Worm (Caenorhabditis elegans): ENCODE data around the gene C50F4.4.
A peak's percentile ranks its signal among the peaks of the same experiment; 100 is the strongest.

Gene C50F4.4

DNA sequence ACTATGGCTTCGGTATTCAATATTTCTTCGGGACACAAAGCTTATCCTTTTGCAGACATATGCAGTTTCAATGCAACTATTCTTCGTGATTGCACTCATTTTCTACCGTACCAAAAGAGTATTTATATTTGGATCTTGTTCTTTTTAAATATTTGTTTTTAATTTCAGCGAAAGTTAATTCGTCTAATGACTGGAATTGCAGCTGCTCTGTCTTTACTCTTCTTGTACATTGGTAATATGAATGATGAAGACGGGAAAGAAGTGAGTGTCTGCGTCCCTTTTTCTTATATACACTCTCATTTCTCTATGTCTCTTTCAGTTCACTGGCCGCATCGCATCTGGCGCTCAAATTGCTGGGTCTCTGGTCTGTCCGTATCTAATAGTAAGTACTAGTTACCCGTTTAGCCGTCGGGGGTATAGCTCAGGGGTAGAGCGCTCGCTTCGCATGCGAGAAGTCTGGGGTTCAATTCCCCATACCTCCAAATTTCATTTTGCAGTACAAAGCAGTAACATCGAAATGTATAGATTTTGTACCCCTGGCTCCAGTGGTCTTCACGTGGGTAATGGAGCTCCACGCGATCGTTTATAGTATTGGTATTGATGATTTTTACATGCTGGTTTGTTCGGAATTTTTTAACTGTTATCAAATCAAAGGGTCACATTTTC lies 33.3 kb upstream of the C50F4.4 start (continued):
- no peak for TF ChIP-seq alr-1 (tag; optimal IDR thresholded peaks at IDR 0.05; ENCODE audit: borderline replicate concordance)
- TF ChIP-seq fkh-4 (tag; optimal IDR thresholded peaks at IDR 0.05; ENCODE audit: borderline replicate concordance) = no peak
- TF ChIP-seq mep-1 (tag; optimal IDR thresholded peaks at IDR 0.05) = peak; percentile 75
- TF ChIP-seq jun-1 (tag; optimal IDR thresholded peaks at IDR 0.05) = peak; percentile 10
- TF ChIP-seq aly-2 (tag; optimal IDR thresholded peaks at IDR 0.05) = peak; percentile 19
- TF ChIP-seq zip-4 (GFP tag; optimal IDR thresholded peaks at IDR 0.05) = no peak
- peak; percentile 49 for TF ChIP-seq C16A3.4 (tag; optimal IDR thresholded peaks at IDR 0.05)
- TF ChIP-seq hlh-4 (tag; optimal IDR thresholded peaks at IDR 0.05) = no peak
- peak in 2 of 3 experiments; percentile 38 to 71 for TF ChIP-seq ceh-82 (tag; optimal IDR thresholded peaks at IDR 0.05)
- no peak for TF ChIP-seq C34B4.2 (tag; optimal IDR thresholded peaks at IDR 0.05)
- TF ChIP-seq ceh-63 (GFP tag; optimal IDR thresholded peaks at IDR 0.05) = no peak
- no peak for TF ChIP-seq nhr-237 (tag; optimal IDR thresholded peaks at IDR 0.05)
- no peak for TF ChIP-seq nhr-84 (tag; optimal IDR thresholded peaks at IDR 0.05)
- TF ChIP-seq lin-14 (GFP tag; optimal IDR thresholded peaks at IDR 0.05) = peak; percentile 81
- peak; percentile 25 for TF ChIP-seq ztf-4 (tag; optimal IDR thresholded peaks at IDR 0.05)
- TF ChIP-seq Y116A8C.19 (tag; optimal IDR thresholded peaks at IDR 0.05; ENCODE audit: borderline replicate concordance) = no peak
- TF ChIP-seq ztf-11 (tag; optimal IDR thresholded peaks at IDR 0.05) = peak in 1 of 2 experiments; percentile 15
- TF ChIP-seq hpl-2 (GFP tag; optimal IDR thresholded peaks at IDR 0.05) = no peak
- TF ChIP-seq unc-62 (GFP tag; optimal IDR thresholded peaks at IDR 0.05) = no peak
- TF ChIP-seq nhr-90 (tag; optimal IDR thresholded peaks at IDR 0.05; ENCODE audit: poor library complexity) = peak; percentile 83
- TF ChIP-seq blmp-1 (tag; optimal IDR thresholded peaks at IDR 0.05) = peak; percentile 1
- TF ChIP-seq xbp-1 (tag; optimal IDR thresholded peaks at IDR 0.05) = peak; percentile 69
- TF ChIP-seq swsn-7 (tag; optimal IDR thresholded peaks at IDR 0.05) = peak; percentile 77
- peak; percentile 33 for TF ChIP-seq sox-4 (tag; optimal IDR thresholded peaks at IDR 0.05)
- TF ChIP-seq aha-1 (tag; optimal IDR thresholded peaks at IDR 0.05) = no peak
- peak; percentile 77 for TF ChIP-seq rnt-1 (tag; optimal IDR thresholded peaks at IDR 0.05)
- TF ChIP-seq skn-1 (tag; optimal IDR thresholded peaks at IDR 0.05) = peak; percentile 48
- TF ChIP-seq snu-23 (GFP tag; optimal IDR thresholded peaks at IDR 0.05) = peak; percentile 89
- peak; percentile 18 for TF ChIP-seq lin-39 (tag; optimal IDR thresholded peaks at IDR 0.05)
- TF ChIP-seq lin-35 (GFP tag; optimal IDR thresholded peaks at IDR 0.05) = peak; percentile 61
- no peak for TF ChIP-seq pqm-1 (tag; optimal IDR thresholded peaks at IDR 0.05)
- peak; percentile 63 for TF ChIP-seq fos-1 (tag; optimal IDR thresholded peaks at IDR 0.05)
- TF ChIP-seq lin-15B (tag; optimal IDR thresholded peaks at IDR 0.05) = no peak
- peak; percentile 62 for TF ChIP-seq ceh-8 (GFP tag; optimal IDR thresholded peaks at IDR 0.05)
- peak; percentile 40 for TF ChIP-seq fkh-10 (GFP tag; optimal IDR thresholded peaks at IDR 0.05)
- TF ChIP-seq tbx-2 (tag; optimal IDR thresholded peaks at IDR 0.05) = peak; percentile 75
- TF ChIP-seq ces-1 (GFP tag; optimal IDR thresholded peaks at IDR 0.05) = no peak
- no peak for TF ChIP-seq tlp-1 (tag; optimal IDR thresholded peaks at IDR 0.05)
- no peak for TF ChIP-seq mef-2 (tag; optimal IDR thresholded peaks at IDR 0.05)
- TF ChIP-seq lsy-2 (tag; optimal IDR thresholded peaks at IDR 0.05) = peak; percentile 56 to 71
- peak; percentile 43; the same call in 1 of the 2 replicates for TF ChIP-seq unc-98 (GFP tag; IDR thresholded peaks at IDR 0.05)
- TF ChIP-seq unc-30 (tag; optimal IDR thresholded peaks at IDR 0.05) = no peak

DNA sequence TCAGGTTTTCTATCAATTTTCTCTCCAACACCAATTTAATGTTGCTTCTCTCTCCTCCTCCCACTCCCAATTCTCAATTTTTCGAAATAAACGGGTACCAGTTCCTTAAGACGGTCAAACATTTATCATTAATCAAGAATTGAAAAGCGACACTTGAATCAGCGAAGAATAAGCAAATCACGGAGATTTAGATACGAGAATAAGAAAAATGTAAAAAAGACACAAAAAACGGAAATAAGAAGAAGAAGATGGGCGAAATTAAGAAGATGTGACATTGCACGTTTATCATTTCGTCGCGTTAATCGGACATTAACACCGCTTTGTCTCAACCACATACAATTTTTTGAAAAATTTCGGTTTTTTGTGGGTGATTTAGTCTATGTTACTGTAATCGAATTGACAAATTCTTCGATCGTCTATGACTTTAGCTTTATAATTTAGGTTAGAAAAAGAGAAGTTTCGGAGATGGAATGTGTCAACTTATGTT lies 32.1 kb upstream of the C50F4.4 start, which contains the start of gene haao-1:
Gene haao-1 (plus strand): TSS at position 437 of the 487 bp plus-strand sequence.
- TF ChIP-seq nhr-85 (tag) = peak; percentile 77
- no peak for TF ChIP-seq unc-86 (tag; optimal IDR thresholded peaks at IDR 0.05)
- peak; percentile 23 for TF ChIP-seq tbx-2 (tag; optimal IDR thresholded peaks at IDR 0.05)
- TF ChIP-seq nhr-71 (tag; optimal IDR thresholded peaks at IDR 0.05) = peak; percentile 36
- TF ChIP-seq mep-1 (tag; optimal IDR thresholded peaks at IDR 0.05) = peak; percentile 30
- no peak for TF ChIP-seq egl-13 (tag; optimal IDR thresholded peaks at IDR 0.05)
- TF ChIP-seq dpl-1 (GFP tag; optimal IDR thresholded peaks at IDR 0.05) = no peak
- TF ChIP-seq nhr-90 (tag; optimal IDR thresholded peaks at IDR 0.05; ENCODE audit: poor library complexity) = no peak
- peak; percentile 57 for TF ChIP-seq lin-14 (GFP tag; optimal IDR thresholded peaks at IDR 0.05)
- TF ChIP-seq blmp-1 (tag; optimal IDR thresholded peaks at IDR 0.05) = peak; percentile 69
- peak in 1 of 6 experiments; percentile 57 for TF ChIP-seq elt-3 (tag; optimal IDR thresholded peaks at IDR 0.05)
- TF ChIP-seq skn-1 (tag; optimal IDR thresholded peaks at IDR 0.05) = no peak
- TF ChIP-seq ama-1 (optimal IDR thresholded peaks at IDR 0.05) = no peak
- TF ChIP-seq ceh-90 (tag; optimal IDR thresholded peaks at IDR 0.05) = no peak
- peak; percentile 20 for TF ChIP-seq nhr-20 (tag; optimal IDR thresholded peaks at IDR 0.05)
- TF ChIP-seq hpl-2 (GFP tag; optimal IDR thresholded peaks at IDR 0.05) = no peak
- TF ChIP-seq zag-1 (tag; optimal IDR thresholded peaks at IDR 0.05) = no peak
